Worm (Caenorhabditis elegans) whole organism, late embryonic: ENCODE data around the gene K09E9.3.

Source experiments
- C38D4.7 ChIP-seq: fragments of 200-800 bp; sonication (Bioruptor generic); optimal IDR thresholded peaks from 2 replicates; lab custom pipeline; 2018; ENCODE audit warnings: mild to moderate bottlenecking, missing genetic modification characterization, moderate library complexity, missing compliant biosample characterization
- F13H6.1 ChIP-seq: sonication (generic microtip); optimal IDR thresholded peaks from 2 replicates; lab custom pipeline; 2016; ENCODE audit warnings: missing genetic modification characterization, missing compliant biosample characterization
- K02D7.2 ChIP-seq: sonication (generic microtip); optimal IDR thresholded peaks from 2 replicates; lab custom pipeline; 2017; ENCODE audit warnings: mild to moderate bottlenecking, missing genetic modification characterization, missing compliant biosample characterization
- K09A11.1 ChIP-seq: sonication (generic microtip); optimal IDR thresholded peaks from 2 replicates; lab custom pipeline; 2017; ENCODE audit warnings: antibody characterized with exemption, mild to moderate bottlenecking, missing genetic modification characterization, missing compliant biosample characterization; ENCODE audit not compliant: insufficient read depth
- T23F11.4 ChIP-seq: fragments of 200-800 bp; sonication (Bioruptor generic); optimal IDR thresholded peaks from 2 replicates; lab custom pipeline; 2018; ENCODE audit warnings: mild to moderate bottlenecking, missing genetic modification characterization, missing compliant biosample characterization
- ceh-19 ChIP-seq: fragments of 200-800 bp; sonication (Bioruptor generic); optimal IDR thresholded peaks from 2 replicates; lab custom pipeline; 2018; ENCODE audit warnings: mild to moderate bottlenecking, missing genetic modification characterization, missing compliant biosample characterization
- ceh-24 ChIP-seq: sonication (generic microtip); optimal IDR thresholded peaks from 2 replicates; lab custom pipeline; 2016; ENCODE audit warnings: mild to moderate bottlenecking, missing genetic modification characterization, missing compliant biosample characterization
- ceh-31 ChIP-seq: sonication (generic microtip); optimal IDR thresholded peaks from 2 replicates; lab custom pipeline; 2016; ENCODE audit warnings: missing genetic modification characterization, missing compliant biosample characterization
- ceh-48 ChIP-seq: sonication (generic microtip); optimal IDR thresholded peaks from 2 replicates; lab custom pipeline; 2016; ENCODE audit warnings: missing genetic modification characterization, inconsistent platforms, missing compliant biosample characterization
- ceh-6 ChIP-seq: fragments of 200-800 bp; sonication (Bioruptor generic); optimal IDR thresholded peaks from 2 replicates; lab custom pipeline; 2018; ENCODE audit warnings: mild to moderate bottlenecking, missing genetic modification characterization, missing compliant biosample characterization
- dmd-4 ChIP-seq: sonication (generic microtip); optimal IDR thresholded peaks from 2 replicates; lab custom pipeline; 2016; ENCODE audit warnings: borderline replicate concordance, missing genetic modification characterization, missing compliant biosample characterization
- elt-2 ChIP-seq: sonication (generic microtip); optimal IDR thresholded peaks from 2 replicates; lab custom pipeline; 2016; ENCODE audit warnings: missing genetic modification reagents, missing genetic modification characterization, missing compliant biosample characterization
- elt-4 ChIP-seq: sonication (generic microtip); optimal IDR thresholded peaks from 2 replicates; lab custom pipeline; 2016; ENCODE audit warnings: missing genetic modification characterization, missing compliant biosample characterization
- ets-4 ChIP-seq: sonication (generic microtip); optimal IDR thresholded peaks from 2 replicates; lab custom pipeline; 2016; ENCODE audit warnings: missing genetic modification characterization, missing compliant biosample characterization
- eyg-1 ChIP-seq: sonication (generic microtip); optimal IDR thresholded peaks from 2 replicates; lab custom pipeline; 2016; ENCODE audit warnings: missing genotype, missing genetic modification characterization, missing compliant biosample characterization
- fax-1 ChIP-seq: sonication (generic microtip); optimal IDR thresholded peaks from 2 replicates; lab custom pipeline; 2016; ENCODE audit warnings: missing genotype, missing genetic modification characterization, missing compliant biosample characterization
- fkh-10 ChIP-seq: fragments of 150-350 bp; optimal IDR thresholded peaks from 2 replicates; lab custom pipeline; 2014; ENCODE audit warnings: missing biosample characterization, missing genetic modification reagents, missing genetic modification characterization
- fkh-6 ChIP-seq: sonication (generic microtip); optimal IDR thresholded peaks from 2 replicates; lab custom pipeline; 2016; ENCODE audit warnings: missing genetic modification characterization, missing compliant biosample characterization
- gmeb-2 ChIP-seq: sonication (generic microtip); optimal IDR thresholded peaks from 2 replicates; lab custom pipeline; 2016; ENCODE audit warnings: missing genetic modification characterization, inconsistent platforms, missing compliant biosample characterization
- hlh-13 ChIP-seq: fragments of 200-800 bp; sonication (Bioruptor generic); optimal IDR thresholded peaks from 2 replicates; lab custom pipeline; 2018; ENCODE audit warnings: mild to moderate bottlenecking, missing genetic modification characterization, missing compliant biosample characterization
- hlh-30 ChIP-seq: sonication (generic microtip); optimal IDR thresholded peaks from 2 replicates; lab custom pipeline; 2017; ENCODE audit warnings: antibody characterized with exemption, missing genetic modification characterization, missing compliant biosample characterization; ENCODE audit not compliant: insufficient read depth
- hlh-6 ChIP-seq: sonication (generic microtip); optimal IDR thresholded peaks from 2 replicates; lab custom pipeline; 2016; ENCODE audit warnings: missing genotype, missing genetic modification characterization, missing compliant biosample characterization
- hlh-8 ChIP-seq: sonication (generic microtip); optimal IDR thresholded peaks from 2 replicates; lab custom pipeline; 2016; ENCODE audit warnings: missing genotype, missing genetic modification characterization, missing compliant biosample characterization
- lim-6 ChIP-seq: sonication (generic microtip); optimal IDR thresholded peaks from 2 replicates; lab custom pipeline; 2016; ENCODE audit warnings: missing genetic modification characterization, missing compliant biosample characterization
- lin-11 ChIP-seq: fragments of 200-800 bp; sonication (Bioruptor generic); optimal IDR thresholded peaks from 2 replicates; lab custom pipeline; 2018; ENCODE audit warnings: mild to moderate bottlenecking, missing genetic modification characterization, missing compliant biosample characterization
- madf-2 ChIP-seq: sonication (generic microtip); optimal IDR thresholded peaks from 2 replicates; lab custom pipeline; 2017; ENCODE audit warnings: missing genetic modification characterization, missing compliant biosample characterization
- nfya-1 ChIP-seq: sonication (generic microtip); optimal IDR thresholded peaks from 2 replicates; lab custom pipeline; 2017; ENCODE audit warnings: missing genetic modification characterization, mild to moderate bottlenecking, missing compliant biosample characterization, antibody characterized with exemption, moderate library complexity
- nhr-11 ChIP-seq: fragments of 150-350 bp; optimal IDR thresholded peaks from 2 replicates; lab custom pipeline; 2014; ENCODE audit warnings: missing biosample characterization, missing genetic modification characterization
- odd-2 ChIP-seq: sonication (generic microtip); optimal IDR thresholded peaks from 2 replicates; lab custom pipeline; 2017; ENCODE audit warnings: antibody characterized with exemption, mild to moderate bottlenecking, missing genetic modification characterization, missing compliant biosample characterization
- pax-1 ChIP-seq: fragments of 150-350 bp; optimal IDR thresholded peaks from 2 replicates; lab custom pipeline; 2014; ENCODE audit warnings: missing biosample characterization, missing genetic modification characterization
- pha-2 ChIP-seq: sonication (generic microtip); optimal IDR thresholded peaks from 2 replicates; lab custom pipeline; 2017; ENCODE audit warnings: mild to moderate bottlenecking, missing genetic modification characterization, missing compliant biosample characterization
- pha-4 ChIP-seq: fragments of 150-350 bp; optimal IDR thresholded peaks from 2 replicates; lab custom pipeline; 2018; ENCODE audit warnings: missing biosample characterization, missing genetic modification reagents, missing genetic modification characterization
- pqm-1 ChIP-seq: sonication (generic microtip); optimal IDR thresholded peaks from 2 replicates; lab custom pipeline; 2016; ENCODE audit warnings: missing genetic modification characterization, missing compliant biosample characterization
- pros-1 ChIP-seq: fragments of 150-350 bp; optimal IDR thresholded peaks from 2 replicates; lab custom pipeline; 2014; ENCODE audit warnings: missing biosample characterization, missing genetic modification reagents, missing genetic modification characterization
- ref-2 ChIP-seq: sonication (generic microtip); optimal IDR thresholded peaks from 2 replicates; lab custom pipeline; 2016; ENCODE audit warnings: missing genetic modification characterization, missing compliant biosample characterization
- rnt-1 ChIP-seq: sonication (generic microtip); optimal IDR thresholded peaks from 2 replicates; lab custom pipeline; 2016; ENCODE audit warnings: missing genetic modification characterization, missing compliant biosample characterization
- sox-2 ChIP-seq: fragments of 200-800 bp; sonication (Bioruptor generic); IDR thresholded peaks from 2 replicates; pipeline ENCODE4 v1.3.6; 2022; ENCODE audit warnings: missing genetic modification reagents, missing genetic modification characterization, missing compliant biosample characterization
- sox-4 ChIP-seq: sonication (generic microtip); optimal IDR thresholded peaks from 2 replicates; lab custom pipeline; 2017; ENCODE audit warnings: mild to moderate bottlenecking, missing genetic modification characterization, inconsistent platforms, missing compliant biosample characterization
- syd-9 ChIP-seq: sonication (generic microtip); optimal IDR thresholded peaks from 2 replicates; lab custom pipeline; 2016; ENCODE audit warnings: mild to moderate bottlenecking, missing genetic modification characterization, moderate library complexity, missing compliant biosample characterization
- tbx-2 ChIP-seq: sonication (generic microtip); optimal IDR thresholded peaks from 2 replicates; lab custom pipeline; 2016; ENCODE audit warnings: missing genetic modification characterization, missing compliant biosample characterization
- ttx-3 ChIP-seq: sonication (generic microtip); optimal IDR thresholded peaks from 2 replicates; lab custom pipeline; 2016; ENCODE audit warnings: missing genetic modification reagents, missing genetic modification characterization, missing compliant biosample characterization
- unc-3 ChIP-seq, 2 experiments: fragments of 200-800 bp in 1 of 2; sonication (Bioruptor generic) in 1 of 2; sonication (generic microtip) in 1 of 2; conservative IDR thresholded peaks in 1 of 2; optimal IDR thresholded peaks in 1 of 2; 2 replicates each; pipeline versions ENCODE4 v1.3.6 to Lab custom; 2016 to 2022; ENCODE audit warnings: missing compliant biosample characterization in 2 of 2, missing genetic modification characterization in 2 of 2, missing genetic modification reagents in 1 of 2
- unc-42 ChIP-seq: sonication (generic microtip); optimal IDR thresholded peaks from 2 replicates; lab custom pipeline; 2016; ENCODE audit warnings: missing genotype, missing genetic modification characterization, missing compliant biosample characterization
- unc-55 ChIP-seq: sonication (generic microtip); optimal IDR thresholded peaks from 2 replicates; lab custom pipeline; 2017; ENCODE audit warnings: missing biosample characterization, missing genetic modification reagents, missing genetic modification characterization
- unc-86 ChIP-seq: sonication (generic microtip); optimal IDR thresholded peaks from 2 replicates; lab custom pipeline; 2016; ENCODE audit warnings: missing genetic modification characterization, missing compliant biosample characterization
- zip-5 ChIP-seq: sonication (generic microtip); optimal IDR thresholded peaks from 2 replicates; lab custom pipeline; 2016; ENCODE audit warnings: missing genetic modification characterization, missing compliant biosample characterization

The K09E9.3 gene

ce11 chrX:15569633-15570032, 44.0 kb downstream of the K09E9.3 start:
- no peak for TF ChIP-seq sox-2 (GFP tag; lab: Robert Waterston, UW)
- no peak for TF ChIP-seq odd-2 (tag; lab: Kevin White, UChicago)
- no peak for TF ChIP-seq ceh-31 (tag; lab: Kevin White, UChicago)
- no peak for TF ChIP-seq hlh-6 (tag; lab: Kevin White, UChicago)
- TF ChIP-seq ceh-6 (GFP tag; lab: Kevin White, UChicago), result no peak
- no peak for TF ChIP-seq pqm-1 (tag; lab: Kevin White, UChicago)
- TF ChIP-seq eyg-1, result no peak
- no peak for TF ChIP-seq fkh-6 (tag; lab: Kevin White, UChicago)
- no peak for TF ChIP-seq K09A11.1 (tag; lab: Kevin White, UChicago)
- no peak for TF ChIP-seq nfya-1 (tag; lab: Kevin White, UChicago)
- no peak for TF ChIP-seq pha-2 (tag; lab: Kevin White, UChicago)
- TF ChIP-seq pros-1 (tag; lab: Kevin White, UChicago), result no peak
- TF ChIP-seq sox-4 (tag; lab: Kevin White, UChicago), result no peak
- no peak for TF ChIP-seq lim-6
- TF ChIP-seq madf-2, result no peak
- TF ChIP-seq hlh-30 (tag; lab: Kevin White, UChicago), result no peak
- no peak for TF ChIP-seq fax-1 (tag; lab: Kevin White, UChicago)
- TF ChIP-seq gmeb-2 (tag; lab: Kevin White, UChicago), result no peak

DNA sequence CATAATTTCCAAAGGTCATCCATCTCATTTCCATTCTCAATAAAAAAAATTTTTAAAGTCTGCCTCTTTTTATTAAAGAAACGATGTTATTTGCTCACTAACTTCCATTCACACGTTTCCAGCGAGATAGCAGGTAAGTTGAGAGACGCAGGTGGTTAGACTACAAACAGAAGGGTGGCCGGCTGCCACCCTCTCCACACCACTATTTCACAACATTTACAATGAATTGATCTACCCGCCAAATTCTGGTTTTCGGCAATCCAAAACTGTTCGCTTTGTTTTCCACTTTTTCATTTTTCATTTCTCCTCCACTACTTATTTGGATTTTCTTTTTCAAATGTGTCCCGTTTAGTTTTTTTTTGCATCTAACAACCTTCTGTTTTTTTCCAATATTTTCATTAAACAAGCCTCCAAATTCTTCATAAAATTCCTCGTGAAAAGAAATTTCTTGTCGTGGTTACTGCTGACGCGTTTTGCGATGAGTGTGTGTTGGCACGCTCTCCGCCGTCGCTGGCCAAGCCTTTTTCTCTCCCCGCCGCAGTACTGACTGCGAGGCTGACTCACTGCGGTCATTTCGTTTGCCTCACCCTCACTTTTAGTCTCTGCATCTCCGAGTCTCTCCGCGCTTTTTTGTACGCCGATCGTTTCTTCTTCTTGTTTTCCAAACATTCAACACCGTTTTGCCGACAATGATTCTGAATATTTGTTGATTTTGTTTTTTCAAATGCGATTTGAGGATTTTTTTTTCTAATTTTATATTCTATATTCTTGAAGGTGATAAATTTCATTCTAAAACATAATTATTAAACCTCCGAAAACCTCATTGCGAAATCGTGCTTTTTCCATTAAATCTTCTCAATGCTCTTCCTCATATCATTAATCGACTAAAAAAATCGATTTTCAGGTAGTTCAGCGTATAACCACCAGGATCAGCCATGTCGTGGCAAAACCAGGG, 45.3 kb downstream of the K09E9.3 start, which contains the start of gene dyn-1:
dyn-1 (plus strand) TSS at position 905 of the 955 bp plus-strand sequence.
- TF ChIP-seq unc-55 (GFP tag; lab: Kevin White, UChicago) (peak; percentile 3), fkh-6 (tag; lab: Kevin White, UChicago) (no peak), nhr-11 (tag; lab: Kevin White, UChicago) (no peak), fax-1 (tag; lab: Kevin White, UChicago) (no peak), dmd-4 (tag; lab: Kevin White, UChicago) (no peak), hlh-13 (GFP tag; lab: Kevin White, UChicago) (no peak), lin-11 (tag; lab: Kevin White, UChicago) (no peak), pros-1 (tag; lab: Kevin White, UChicago) (no peak), elt-4 (no peak), T23F11.4 (GFP tag; lab: Kevin White, UChicago) (no peak), ceh-31 (tag; lab: Kevin White, UChicago) (no peak), C38D4.7 (GFP tag; lab: Kevin White, UChicago) (no peak), ets-4 (tag; lab: Kevin White, UChicago) (peak; percentile 7), unc-3 (GFP tag; conservative IDR thresholded peaks at IDR 0.05; lab: Robert Waterston, UW) (no peak), unc-3 (tag; optimal IDR thresholded peaks at IDR 0.05; lab: Kevin White, UChicago) (no peak), hlh-8 (tag; lab: Kevin White, UChicago) (no peak), odd-2 (tag; lab: Kevin White, UChicago) (no peak), ref-2 (tag; lab: Kevin White, UChicago) (peak; percentile 19), ttx-3 (no peak), madf-2 (no peak), unc-42 (tag; lab: Kevin White, UChicago) (no peak), elt-2 (tag; lab: Kevin White, UChicago) (no peak), ceh-6 (GFP tag; lab: Kevin White, UChicago) (no peak), rnt-1 (tag; lab: Kevin White, UChicago) (peak; percentile 51), K02D7.2 (tag; lab: Kevin White, UChicago) (no peak), ceh-24 (no peak), zip-5 (tag; lab: Kevin White, UChicago) (no peak), pax-1 (no peak), fkh-10 (no peak), K09A11.1 (tag; lab: Kevin White, UChicago) (no peak), F13H6.1 (tag; lab: Kevin White, UChicago) (no peak), sox-4 (tag; lab: Kevin White, UChicago) (no peak), gmeb-2 (tag; lab: Kevin White, UChicago) (no peak), syd-9 (peak; percentile 31), tbx-2 (tag; lab: Kevin White, UChicago) (no peak), unc-86 (no peak), ceh-19 (GFP tag; lab: Kevin White, UChicago) (no peak), pha-4 (no peak), eyg-1 (no peak), ceh-48 (no peak)
